Worm (Caenorhabditis elegans) whole organism, mixed stage, embryonic: ENCODE data around the gene R05D3.9.

Experiments used
- drap-1 ChIP-seq: fragments of 200-800 bp; sonication (Bioruptor generic); optimal IDR thresholded peaks from 3 replicates; lab custom pipeline; 2018; ENCODE audit warnings: mild to moderate bottlenecking, missing genetic modification characterization, missing compliant biosample characterization
- tbx-8 ChIP-seq: fragments of 200-800 bp; sonication (Bioruptor generic); optimal IDR thresholded peaks from 2 replicates; lab custom pipeline; 2018; ENCODE audit warnings: mild to moderate bottlenecking, missing genetic modification characterization, moderate library complexity, missing compliant biosample characterization

ce11 chrIII:8324412-8324811 is 44.1 kb downstream of the R05D3.9 start, which contains the start of gene F10E9.12:
- TF ChIP-seq tbx-8 (GFP tag; lab: Kevin White, UChicago) (no peak), drap-1 (GFP tag; lab: Kevin White, UChicago) (no peak)
